Fruit fly (Drosophila melanogaster): ENCODE results near the gene mbo.

mbo gene

dm6 chr3R:12701257-12701656 lies 22.4 kb upstream of the mbo start (continued):
- no peak for TF ChIP-seq Bdp1 (GFP tag; optimal IDR thresholded peaks at IDR 0.05)
- TF ChIP-seq CG15601 (tag; optimal IDR thresholded peaks at IDR 0.05): peak; percentile 27
- no peak for TF ChIP-seq tna (GFP tag; IDR thresholded peaks at IDR 0.05; ENCODE audit: partially characterized antibody)
- 0 out of 2 replicates have a peak, but pooled peaks have one; percentile 17 for TF ChIP-seq seq (GFP tag; IDR thresholded peaks at IDR 0.05)
- TF ChIP-seq zfh2 (GFP tag; optimal IDR thresholded peaks at IDR 0.05): no peak
- peak; percentile 16 for TF ChIP-seq kni (GFP tag; optimal IDR thresholded peaks at IDR 0.05)
- TF ChIP-seq wek (GFP tag; optimal IDR thresholded peaks at IDR 0.05): peak; percentile 43
- 0 out of 2 replicates have a peak, but pooled peaks have one; percentile 42 for TF ChIP-seq ara (GFP tag; IDR thresholded peaks at IDR 0.05)
- no peak for TF ChIP-seq CG11723 (GFP tag; optimal IDR thresholded peaks at IDR 0.05)
- TF ChIP-seq Xrp1 (GFP tag; IDR thresholded peaks at IDR 0.05): peak; percentile 46
- TF ChIP-seq Meics (GFP tag; optimal IDR thresholded peaks at IDR 0.05): no peak
- no peak for TF ChIP-seq CG1832 (GFP tag; optimal IDR thresholded peaks at IDR 0.05)
- TF ChIP-seq cg (GFP tag; optimal IDR thresholded peaks at IDR 0.05): no peak
- no peak for TF ChIP-seq unpg (GFP tag; optimal IDR thresholded peaks at IDR 0.05)
- TF ChIP-seq CG4707 (GFP tag; optimal IDR thresholded peaks at IDR 0.05): no peak
- no peak for TF ChIP-seq mirr (GFP tag; optimal IDR thresholded peaks at IDR 0.05)
- TF ChIP-seq CG2129 (GFP tag; IDR thresholded peaks at IDR 0.05; ENCODE audit: partially characterized antibody): no peak
- TF ChIP-seq sens (GFP tag): peak; percentile 78
- no peak for TF ChIP-seq ap (GFP tag; IDR thresholded peaks at IDR 0.05)
- TF ChIP-seq CG8089 (GFP tag; optimal IDR thresholded peaks at IDR 0.05): no peak
- TF ChIP-seq CG6175 (GFP tag; IDR thresholded peaks at IDR 0.05): no peak
- no peak for TF ChIP-seq emc (GFP tag; optimal IDR thresholded peaks at IDR 0.05)
- TF ChIP-seq luna (GFP tag; optimal IDR thresholded peaks at IDR 0.05): no peak
- TF ChIP-seq insv (GFP tag; optimal IDR thresholded peaks at IDR 0.05): no peak
- peak; percentile 36 for TF ChIP-seq CG15696 (tag; optimal IDR thresholded peaks at IDR 0.05)
- no peak for TF ChIP-seq zen2 (GFP tag; IDR thresholded peaks at IDR 0.05; ENCODE audit: partially characterized antibody)
- TF ChIP-seq maf-S (GFP tag; optimal IDR thresholded peaks at IDR 0.05): no peak
- peak; percentile 4 for TF ChIP-seq CG12071 (GFP tag; optimal IDR thresholded peaks at IDR 0.05)
- TF ChIP-seq HLH4C (GFP tag; IDR thresholded peaks at IDR 0.05; ENCODE audit: partially characterized antibody): no peak
- TF ChIP-seq dmrt99B (tag; optimal IDR thresholded peaks at IDR 0.05): no peak
- TF ChIP-seq tx (GFP tag; optimal IDR thresholded peaks at IDR 0.05): no peak
- TF ChIP-seq ssp (GFP tag; IDR thresholded peaks at IDR 0.05): no peak
- no peak for TF ChIP-seq kah (GFP tag; optimal IDR thresholded peaks at IDR 0.05)
- TF ChIP-seq twi (tag; optimal IDR thresholded peaks at IDR 0.05): no peak
- no peak for TF ChIP-seq CG7357 (GFP tag; IDR thresholded peaks at IDR 0.05)
- no peak for TF ChIP-seq CG12155 (GFP tag; optimal IDR thresholded peaks at IDR 0.05)
- TF ChIP-seq Ada2b (GFP tag; IDR thresholded peaks at IDR 0.05): no peak
- TF ChIP-seq ATbp (GFP tag; optimal IDR thresholded peaks at IDR 0.05): peak; percentile 27
- no peak for TF ChIP-seq Fer2 (tag; optimal IDR thresholded peaks at IDR 0.05)
- TF ChIP-seq CG8359 (GFP tag; optimal IDR thresholded peaks at IDR 0.05; ENCODE audit: borderline replicate concordance): peak; percentile 6
- no peak for TF ChIP-seq sisA (GFP tag; IDR thresholded peaks at IDR 0.05)
- TF ChIP-seq Adf1 (GFP tag; IDR thresholded peaks at IDR 0.05): no peak
- TF ChIP-seq tgo (GFP tag; IDR thresholded peaks at IDR 0.05): no peak
- no peak for TF ChIP-seq ato (GFP tag; IDR thresholded peaks at IDR 0.05; ENCODE audit: partially characterized antibody)
- no peak for TF ChIP-seq odd (GFP tag; optimal IDR thresholded peaks at IDR 0.05)
- no peak for TF ChIP-seq unc-4 (GFP tag; IDR thresholded peaks at IDR 0.05; ENCODE audit: partially characterized antibody)
- no peak for TF ChIP-seq CG15073 (GFP tag; optimal IDR thresholded peaks at IDR 0.05)
- TF ChIP-seq Hr39 (optimal IDR thresholded peaks at IDR 0.05): no peak
- no peak for TF ChIP-seq CG6654 (GFP tag; optimal IDR thresholded peaks at IDR 0.05)
- no peak for TF ChIP-seq bigmax (GFP tag; optimal IDR thresholded peaks at IDR 0.05)
- no peak for TF ChIP-seq CG6765 (GFP tag; optimal IDR thresholded peaks at IDR 0.05)
